Fruit fly (Drosophila melanogaster) whole organism, prepupa: ENCODE results near the gene bb8.

Experiments used
- CG15336 ChIP-seq: fragments of 200-800 bp; sonication (Bioruptor generic); IDR thresholded peaks from 2 replicates; pipeline ENCODE4 v1.3.6; 2022; ENCODE audit warnings: missing biosample characterization, missing genetic modification characterization
- CG16779 ChIP-seq: fragments of 200-800 bp; sonication (Bioruptor generic); optimal IDR thresholded peaks from 3 replicates; lab custom pipeline; 2017; ENCODE audit warnings: missing biosample characterization, mild to moderate bottlenecking, missing genetic modification characterization
- CG3032 ChIP-seq: fragments of 200-800 bp; optimal IDR thresholded peaks from 2 replicates; lab custom pipeline; 2019; ENCODE audit warnings: missing biosample characterization, mild to moderate bottlenecking, missing genetic modification characterization, moderate library complexity
- CG34406 ChIP-seq: fragments of 200-800 bp; sonication (Bioruptor generic); optimal IDR thresholded peaks from 3 replicates; lab custom pipeline; 2016; ENCODE audit warnings: missing biosample characterization, missing genetic modification characterization
- CG6163 ChIP-seq: fragments of 200-800 bp; sonication (Bioruptor generic); IDR thresholded peaks from 3 replicates; pipeline ENCODE4 v1.3.6; 2022; ENCODE audit warnings: missing biosample characterization, missing genetic modification characterization
- CG6276 ChIP-seq: fragments of 200-800 bp; sonication (Bioruptor generic); optimal IDR thresholded peaks from 2 replicates; lab custom pipeline; 2017; ENCODE audit warnings: missing biosample characterization, mild to moderate bottlenecking, missing genetic modification characterization
- CG6854 ChIP-seq: fragments of 200-800 bp; sonication (Bioruptor generic); optimal IDR thresholded peaks from 2 replicates; lab custom pipeline; 2017; ENCODE audit warnings: missing biosample characterization, mild to moderate bottlenecking, missing genetic modification characterization
- CG7368 ChIP-seq: fragments of 200-800 bp; sonication (Bioruptor generic); optimal IDR thresholded peaks from 3 replicates; lab custom pipeline; 2016; ENCODE audit warnings: missing biosample characterization, missing genetic modification characterization
- CG8119 ChIP-seq: fragments of 200-800 bp; sonication (Bioruptor generic); IDR thresholded peaks from 3 replicates; pipeline ENCODE4 v1.3.6; 2022; ENCODE audit warnings: missing biosample characterization, missing genetic modification characterization
- Ets96B ChIP-seq: fragments of 200-800 bp; optimal IDR thresholded peaks from 2 replicates; lab custom pipeline; 2019; ENCODE audit warnings: missing biosample characterization, mild to moderate bottlenecking, missing genetic modification characterization, moderate library complexity
- Gug ChIP-seq: fragments of 200-800 bp; sonication (Bioruptor generic); IDR thresholded peaks from 2 replicates; pipeline ENCODE4 v1.3.6; 2022; ENCODE audit warnings: missing biosample characterization, missing genetic modification characterization
- Hr4 ChIP-seq: fragments of 200-800 bp; sonication (Bioruptor generic); optimal IDR thresholded peaks from 3 replicates; lab custom pipeline; 2016; ENCODE audit warnings: missing biosample characterization, missing genetic modification characterization
- Lpt ChIP-seq: fragments of 200-800 bp; sonication (Bioruptor generic); optimal IDR thresholded peaks from 3 replicates; lab custom pipeline; 2016; ENCODE audit warnings: missing biosample characterization, missing genetic modification characterization
- OdsH ChIP-seq: fragments of 200-800 bp; sonication (Bioruptor generic); optimal IDR thresholded peaks from 3 replicates; lab custom pipeline; 2016; ENCODE audit warnings: missing biosample characterization, missing genetic modification characterization
- Smox ChIP-seq: fragments of 200-800 bp; sonication (Bioruptor generic); optimal IDR thresholded peaks from 3 replicates; lab custom pipeline; 2016; ENCODE audit warnings: missing biosample characterization, missing genetic modification characterization
- Sox14 ChIP-seq: fragments of 200-800 bp; sonication (Bioruptor generic); optimal IDR thresholded peaks from 3 replicates; lab custom pipeline; 2016; ENCODE audit warnings: missing biosample characterization, missing genetic modification characterization
- achi ChIP-seq: fragments of 200-800 bp; sonication (Bioruptor generic); optimal IDR thresholded peaks from 3 replicates; lab custom pipeline; 2016; ENCODE audit warnings: missing biosample characterization, missing genetic modification characterization
- cyc ChIP-seq: fragments of 200-800 bp; sonication (Bioruptor generic); optimal IDR thresholded peaks from 3 replicates; lab custom pipeline; 2016; ENCODE audit warnings: missing biosample characterization, missing genetic modification characterization
- dac ChIP-seq: fragments of 200-800 bp; sonication (Bioruptor generic); optimal IDR thresholded peaks from 2 replicates; lab custom pipeline; 2017; ENCODE audit warnings: missing biosample characterization, mild to moderate bottlenecking, missing genetic modification characterization
- dsx ChIP-seq: fragments of 200-800 bp; optimal IDR thresholded peaks from 3 replicates; lab custom pipeline; 2019; ENCODE audit warnings: missing biosample characterization, mild to moderate bottlenecking, missing genetic modification characterization, moderate library complexity; ENCODE audit not compliant: poor library complexity, severe bottlenecking
- eg ChIP-seq: fragments of 200-800 bp; sonication (Bioruptor generic); IDR thresholded peaks from 3 replicates; pipeline ENCODE4 v1.3.6; 2022; ENCODE audit warnings: missing biosample characterization, missing genetic modification characterization
- esn ChIP-seq: fragments of 200-800 bp; sonication (Bioruptor generic); optimal IDR thresholded peaks from 2 replicates; lab custom pipeline; 2016; ENCODE audit warnings: missing biosample characterization, mild to moderate bottlenecking, missing genetic modification characterization, moderate library complexity
- fd85E ChIP-seq: fragments of 200-800 bp; sonication (Bioruptor generic); optimal IDR thresholded peaks from 3 replicates; lab custom pipeline; 2016; ENCODE audit warnings: missing biosample characterization, missing genetic modification characterization
- spab ChIP-seq: fragments of 200-800 bp; sonication (Bioruptor generic); optimal IDR thresholded peaks from 2 replicates; lab custom pipeline; 2017; ENCODE audit warnings: missing biosample characterization, mild to moderate bottlenecking, missing genetic modification characterization, missing genetic modification reagents
- ss ChIP-seq, 2 experiments: fragments of 200-800 bp; sonication (Bioruptor generic); optimal IDR thresholded peaks; 2 replicates in 1 of 2; 3 replicates in 1 of 2; lab custom pipeline; 2017 to 2018; ENCODE audit warnings: mild to moderate bottlenecking in 2 of 2, missing biosample characterization in 2 of 2, missing genetic modification characterization in 2 of 2, moderate library complexity in 1 of 2

Gene bb8

dm6 chr3R:23239934-23240632 lies 49.9 kb downstream of the bb8 start (continued):
- TF ChIP-seq Smox (GFP tag; lab: Kevin White, UChicago) (no peak), CG7368 (no peak), achi (GFP tag; lab: Kevin White, UChicago) (peak; percentile 10), CG8119 (no peak), eg (GFP tag; lab: Robert Waterston, UW) (0 out of 3 replicates have a peak, but pooled peaks have one; percentile 16), CG6276 (GFP tag; lab: Kevin White, UChicago) (no peak), CG34406 (no peak), cyc (GFP tag; lab: Kevin White, UChicago) (no peak), Gug (no peak), OdsH (GFP tag; lab: Kevin White, UChicago) (no peak), fd85E (no peak), spab (GFP tag; lab: Kevin White, UChicago) (no peak), ss (GFP tag; optimal IDR thresholded peaks at IDR 0.05; lab: Kevin White, UChicago) (peak in 1 of 2 experiments; percentile 32), Hr4 (GFP tag; lab: Kevin White, UChicago) (no peak), CG6854 (GFP tag; lab: Kevin White, UChicago) (no peak), Sox14 (GFP tag; lab: Kevin White, UChicago) (no peak), CG15336 (GFP tag; lab: Robert Waterston, UW) (peak; percentile 34; the same call in 1 of the 2 replicates), CG6163 (GFP tag; lab: Robert Waterston, UW) (0 out of 3 replicates have a peak, but pooled peaks have one; percentile 30), CG3032 (no peak), dsx (GFP tag; lab: Kevin White, UChicago) (peak; percentile 26), Lpt (GFP tag; lab: Kevin White, UChicago) (no peak)

- TF ChIP-seq CG16779 (tag; lab: Kevin White, UChicago) (no peak), CG6276 (GFP tag; lab: Kevin White, UChicago) (no peak), dac (GFP tag; lab: Kevin White, UChicago) (no peak), Ets96B (tag; lab: Kevin White, UChicago) (no peak), esn (GFP tag; lab: Kevin White, UChicago) (no peak), OdsH (GFP tag; lab: Kevin White, UChicago) (no peak)
These were observed 50.9 kb downstream of the bb8 start for dm6 chr3R:23239051-23239450.
